Worm (Caenorhabditis elegans) whole organism, L4/young adult: Measurements from ENCODE around the gene K10H10.9.

ENCODE experiments used
- W03F9.2 ChIP-seq: fragments of 150-350 bp; optimal IDR thresholded peaks from 2 replicates; lab custom pipeline; 2014; ENCODE audit warnings: missing biosample characterization, missing genetic modification characterization
- dao-5 ChIP-seq: sonication (generic microtip); optimal IDR thresholded peaks from 2 replicates; lab custom pipeline; 2016; ENCODE audit warnings: missing genotype, missing genetic modification characterization, moderate library complexity, missing compliant biosample characterization
- him-1 ChIP-seq: sonication (generic microtip); optimal IDR thresholded peaks from 2 replicates; lab custom pipeline; 2016; ENCODE audit warnings: missing genotype, missing genetic modification reagents, missing genetic modification characterization, missing compliant biosample characterization

K10H10.9 gene

DNA sequence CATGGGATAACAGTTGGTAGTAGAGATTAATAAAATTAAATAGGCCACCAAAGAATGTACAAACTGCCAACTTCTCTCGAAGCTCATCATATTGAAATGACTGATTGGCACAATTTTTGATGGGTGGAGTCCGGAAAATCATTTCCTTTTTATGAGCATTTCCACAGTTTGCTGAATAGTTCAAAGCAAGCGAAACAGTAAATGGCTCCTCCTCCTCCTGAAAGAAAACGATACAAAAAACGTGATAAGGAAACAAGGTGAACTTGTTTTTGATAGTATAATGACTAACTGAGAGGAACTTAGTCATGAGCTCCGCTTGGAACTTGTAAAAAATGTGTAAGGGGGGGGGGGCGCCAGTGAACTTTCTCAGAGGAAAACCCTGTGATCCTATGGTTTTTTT is at the start of gene K10H10.9:
TSS of gene K10H10.9 (minus strand) at position 101 of the 400 bp plus-strand sequence.
- TF ChIP-seq W03F9.2 (tag; lab: Kevin White, UChicago) (no peak), dao-5 (no peak), him-1 (no peak)

DNA sequence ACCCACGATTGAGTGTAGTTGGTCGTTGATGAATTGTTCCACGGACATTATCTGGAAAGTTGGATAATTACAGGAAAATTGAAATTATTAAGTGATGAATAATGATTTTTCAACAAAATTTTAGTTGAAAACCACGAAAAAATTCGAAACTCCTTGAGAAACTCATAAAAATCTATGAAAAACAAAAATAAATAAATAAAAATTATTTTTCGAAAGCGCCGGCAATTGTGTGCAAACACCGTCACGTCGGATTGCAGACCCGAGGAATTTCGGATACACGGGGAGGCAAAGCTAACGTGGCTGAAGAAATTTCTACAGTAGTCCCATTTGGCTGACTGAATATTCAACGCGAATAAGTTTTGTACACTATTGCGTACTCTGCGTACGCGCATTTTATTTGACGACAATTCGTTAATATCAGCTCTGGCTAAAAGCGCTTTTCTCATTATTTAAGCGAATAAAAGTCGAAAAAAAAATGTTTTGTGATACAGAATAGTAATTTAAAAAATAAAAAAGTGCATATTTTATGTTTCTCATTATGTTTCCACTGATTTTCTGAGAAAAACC is 46.7 kb upstream of the K10H10.9 start, which contains the start of gene mog-4:
TSS of gene mog-4 (minus strand) at position 51 of the 567 bp plus-strand sequence.
- peak; percentile 38 for TF ChIP-seq dao-5
- TF ChIP-seq W03F9.2 (tag; lab: Kevin White, UChicago): peak; percentile 88
- peak; percentile 96 for TF ChIP-seq him-1

DNA sequence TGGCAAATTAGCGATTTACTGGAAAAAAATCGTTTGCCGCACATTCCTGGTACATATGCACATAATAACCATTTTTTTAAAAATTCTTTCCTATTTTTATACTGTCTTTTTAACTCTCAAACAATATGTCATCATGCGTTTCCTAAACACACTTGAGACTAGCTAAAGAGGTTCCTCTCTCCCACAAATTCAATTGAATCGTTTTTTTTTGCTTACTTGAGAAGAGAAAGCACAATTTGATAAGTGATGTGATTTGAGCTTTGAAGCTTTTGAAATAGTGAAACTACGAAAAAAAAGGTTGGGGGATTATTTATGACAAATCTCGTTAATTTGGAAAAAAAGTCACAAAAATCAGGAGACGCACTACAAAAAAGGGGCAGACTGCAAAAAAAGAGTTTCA is 40.1 kb upstream of the K10H10.9 start:
- TF ChIP-seq dao-5 (no peak), W03F9.2 (tag; lab: Kevin White, UChicago) (no peak), him-1 (no peak)

DNA sequence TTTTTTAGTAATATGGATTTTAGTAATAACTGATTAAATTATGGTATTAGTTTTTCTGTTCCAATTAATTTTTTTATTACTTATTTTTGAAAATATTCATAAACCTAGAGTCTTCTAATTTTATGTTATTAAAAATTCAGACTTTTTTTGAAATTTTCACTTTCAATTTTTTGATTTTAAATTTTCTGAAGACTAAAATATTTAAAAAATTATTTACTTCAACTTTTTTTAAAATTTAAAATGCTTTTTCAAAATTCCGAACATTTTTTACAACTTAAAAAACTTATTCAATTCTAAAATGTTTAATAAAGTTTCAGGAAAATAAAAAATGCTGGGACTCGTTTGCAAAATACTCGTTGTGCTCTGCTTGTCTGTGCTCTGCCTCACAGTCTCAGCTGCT is 35.7 kb upstream of the K10H10.9 start, which contains the start of gene nlp-41:
TSS of gene nlp-41 (plus strand) at position 301 of the 400 bp plus-strand sequence.
- TF ChIP-seq W03F9.2 (tag; lab: Kevin White, UChicago): no peak
- TF ChIP-seq him-1: no peak
- no peak for TF ChIP-seq dao-5

DNA sequence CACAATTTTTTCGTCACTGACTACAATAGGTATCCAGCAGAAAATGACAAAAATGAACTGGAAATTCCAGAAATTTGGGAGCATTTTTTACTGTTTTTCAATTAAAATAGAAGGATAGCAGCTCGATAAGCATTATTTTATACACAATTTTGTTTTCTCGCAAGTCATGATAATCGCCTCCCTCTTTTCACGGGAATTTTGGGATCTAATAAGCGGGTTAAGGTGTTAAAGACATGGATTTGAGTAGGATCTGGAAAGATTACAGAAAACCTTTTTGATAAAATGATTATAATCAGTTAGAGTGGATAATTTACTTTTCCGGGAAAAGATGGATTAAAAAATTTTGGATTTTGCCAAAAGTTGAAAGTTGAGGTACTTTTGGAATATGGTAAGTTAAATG is 33.8 kb upstream of the K10H10.9 start, which contains the start of gene gcy-29:
TSS of gene gcy-29 (minus strand) at position 101 of the 400 bp plus-strand sequence.
- TF ChIP-seq W03F9.2 (tag; lab: Kevin White, UChicago): no peak
- no peak for TF ChIP-seq dao-5

DNA sequence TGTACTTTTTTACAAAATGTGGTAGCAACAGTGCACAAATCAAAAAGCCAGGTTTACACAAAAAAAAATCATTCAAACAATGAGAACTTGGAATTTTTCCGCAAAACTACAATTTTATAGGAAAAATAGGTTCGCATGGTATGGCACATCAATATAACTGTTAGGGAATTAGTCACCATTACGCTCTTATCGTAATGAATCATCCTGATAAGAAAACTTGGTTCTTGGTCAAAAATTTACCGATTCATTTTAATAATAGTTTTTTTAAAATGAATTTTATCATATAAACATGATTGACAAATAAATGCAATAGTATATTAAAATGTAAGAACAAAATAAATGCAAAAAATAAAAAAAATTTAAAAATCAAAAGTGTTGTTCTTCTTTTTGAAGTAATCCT is 25.6 kb upstream of the K10H10.9 start:
- no peak for TF ChIP-seq W03F9.2 (tag; lab: Kevin White, UChicago)

DNA sequence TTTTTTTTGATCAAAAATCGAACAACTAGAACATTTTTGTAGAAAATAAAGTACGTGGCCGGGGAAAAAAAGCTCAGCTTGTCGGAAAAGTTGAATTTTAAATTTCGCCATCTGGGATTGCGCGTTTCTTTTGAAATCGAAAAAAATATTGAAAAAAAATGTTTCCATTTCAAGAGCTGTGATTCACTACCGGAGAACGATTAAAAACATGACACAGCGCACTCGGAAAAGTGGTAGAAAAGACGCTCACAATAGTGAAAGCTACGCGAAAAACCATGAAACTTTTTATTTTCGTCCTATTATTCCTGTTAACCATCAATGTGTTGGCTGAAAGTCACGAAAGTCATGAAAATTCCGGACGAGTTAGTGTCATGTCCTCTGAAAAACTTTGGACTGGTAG is 22.8 kb upstream of the K10H10.9 start, which contains the start of the genes clec-147 and C04H5.7:
TSS of gene clec-147 (minus strand) at position 101 of the 400 bp plus-strand sequence.
TSS of gene C04H5.7 (plus strand) at position 219 of the 400 bp plus-strand sequence.
- TF ChIP-seq dao-5 (no peak), him-1 (no peak), W03F9.2 (tag; lab: Kevin White, UChicago) (no peak)

DNA sequence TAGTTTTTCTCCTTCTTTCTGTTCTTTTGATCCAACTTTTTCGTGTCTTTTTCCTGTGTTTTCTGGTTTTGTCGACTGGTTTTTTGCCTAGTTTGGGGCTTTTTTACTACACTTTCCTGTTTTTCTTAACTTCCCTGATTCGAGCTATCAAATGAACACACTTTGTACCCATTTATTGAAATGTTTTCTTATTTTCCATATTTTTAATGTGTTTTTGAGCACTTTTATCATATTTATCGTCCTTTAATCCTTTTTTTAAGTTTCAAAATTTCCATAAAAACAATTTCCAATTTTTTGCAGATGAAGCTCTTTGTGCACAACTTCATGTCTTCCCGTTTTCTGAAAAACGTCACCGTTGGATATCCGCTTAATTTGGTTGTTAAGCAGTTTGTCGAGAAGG is 19.1 kb upstream of the K10H10.9 start, which contains the start of gene C04H5.1:
TSS of gene C04H5.1 (plus strand) at position 301 of the 400 bp plus-strand sequence.
- TF ChIP-seq W03F9.2 (tag; lab: Kevin White, UChicago): no peak
- no peak for TF ChIP-seq dao-5
- TF ChIP-seq him-1: no peak

DNA sequence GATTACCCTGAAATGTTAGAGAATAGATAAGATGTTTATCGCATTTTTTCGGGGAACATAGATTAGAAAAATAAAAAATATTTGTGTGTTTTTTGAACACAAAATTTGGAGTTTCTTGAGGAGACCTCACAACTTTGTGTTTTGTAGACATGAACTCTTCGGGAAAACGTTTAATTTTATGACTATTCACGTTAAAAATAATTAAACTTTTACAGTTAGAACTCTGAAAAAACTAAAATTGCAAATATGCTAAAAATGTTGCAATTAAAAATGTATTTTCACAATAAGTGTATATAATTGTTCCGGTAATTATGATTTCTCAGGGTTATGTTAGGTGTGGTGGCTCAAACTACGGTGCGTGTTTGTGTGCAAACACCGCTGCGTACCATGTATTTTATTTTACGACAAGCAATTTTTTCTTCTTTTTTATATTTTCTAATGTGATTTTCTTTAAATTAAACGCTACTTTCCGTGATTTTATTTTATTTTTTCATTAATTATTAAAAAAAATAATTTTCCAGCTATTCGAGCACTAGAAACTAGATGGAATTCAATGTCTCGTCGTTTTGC is 13.4 kb upstream of the K10H10.9 start, which contains the start of the genes F57C2.5 and spat-1:
TSS of gene F57C2.5 (minus strand) at position 7 of the 570 bp plus-strand sequence.
TSS of gene spat-1 (plus strand) at position 520 of the 570 bp plus-strand sequence.
- peak; percentile 71 for TF ChIP-seq W03F9.2 (tag; lab: Kevin White, UChicago)
- TF ChIP-seq dao-5: no peak

DNA sequence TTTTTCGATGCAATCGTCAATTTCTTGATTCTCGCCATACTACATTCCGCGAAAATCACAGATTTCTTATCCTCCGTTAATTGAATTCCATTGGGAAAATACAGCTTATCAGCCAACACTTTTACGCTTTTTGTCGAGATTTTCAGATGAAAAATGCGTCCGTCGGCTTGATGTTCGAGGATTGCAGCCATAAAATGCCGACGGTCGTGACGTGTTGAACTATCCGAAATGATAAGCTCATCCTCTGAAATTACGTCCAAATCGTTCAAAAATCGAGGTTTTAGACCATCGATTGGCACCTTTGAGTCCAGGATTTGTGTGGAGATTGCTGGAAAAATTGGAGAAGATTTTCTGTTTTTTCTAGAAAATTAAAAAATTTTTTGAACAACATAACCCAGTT is 12.2 kb upstream of the K10H10.9 start:
- TF ChIP-seq him-1 (no peak), dao-5 (no peak), W03F9.2 (tag; lab: Kevin White, UChicago) (no peak)

DNA sequence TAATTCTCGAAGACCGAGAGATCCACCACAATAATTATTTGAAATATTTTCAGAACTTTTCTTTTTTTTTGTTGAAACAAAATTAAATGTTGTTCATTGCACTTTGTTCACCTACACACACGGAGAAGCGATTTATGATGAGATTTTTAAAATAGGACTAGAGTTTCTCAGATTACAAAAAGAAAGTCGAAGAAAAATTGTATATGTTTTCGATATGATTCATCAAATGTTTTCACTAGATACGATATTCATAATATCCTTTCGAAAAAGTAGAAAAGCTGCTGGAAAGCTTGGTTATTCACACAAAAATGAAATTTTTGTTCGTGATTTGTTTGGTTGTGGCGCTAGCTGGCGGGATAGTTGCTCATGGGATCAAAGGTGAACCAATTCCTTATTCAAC is 10.1 kb upstream of the K10H10.9 start, which contains the start of gene F57C2.4:
TSS of gene F57C2.4 (plus strand) at position 301 of the 400 bp plus-strand sequence.
- TF ChIP-seq him-1 (no peak), W03F9.2 (tag; lab: Kevin White, UChicago) (no peak), dao-5 (no peak)

DNA sequence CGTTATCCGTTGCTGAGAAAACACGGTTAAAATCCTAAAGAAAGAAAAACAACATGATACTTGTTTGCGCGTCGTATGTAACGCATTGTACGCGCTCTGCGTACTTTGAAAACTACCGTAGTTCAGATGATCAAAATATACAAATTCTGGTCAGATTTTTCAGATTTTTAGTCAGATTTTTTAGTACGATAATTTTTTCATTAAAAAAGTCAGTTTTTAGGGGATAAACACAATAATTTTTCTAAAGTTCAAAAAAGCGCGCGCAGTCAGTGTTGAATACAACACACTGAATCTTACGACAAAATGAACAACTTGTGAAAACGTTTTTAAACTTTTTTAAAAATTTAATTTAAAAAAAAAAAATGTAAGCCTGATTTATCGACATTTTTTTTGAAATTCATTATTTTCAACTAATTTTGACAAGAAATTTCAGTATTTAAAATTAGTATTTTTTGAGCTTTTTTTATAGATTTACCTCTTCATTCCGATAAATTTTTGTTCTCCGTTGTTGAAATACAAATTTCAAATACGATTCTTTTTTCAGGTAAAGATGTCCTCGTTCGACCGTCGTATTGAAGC is 8.8 kb upstream of the K10H10.9 start, which contains the start of gene pot-2:
TSS of gene pot-2 (plus strand) at position 529 of the 579 bp plus-strand sequence.
- no peak for TF ChIP-seq him-1
- TF ChIP-seq W03F9.2 (tag; lab: Kevin White, UChicago): no peak
- TF ChIP-seq dao-5: no peak

DNA sequence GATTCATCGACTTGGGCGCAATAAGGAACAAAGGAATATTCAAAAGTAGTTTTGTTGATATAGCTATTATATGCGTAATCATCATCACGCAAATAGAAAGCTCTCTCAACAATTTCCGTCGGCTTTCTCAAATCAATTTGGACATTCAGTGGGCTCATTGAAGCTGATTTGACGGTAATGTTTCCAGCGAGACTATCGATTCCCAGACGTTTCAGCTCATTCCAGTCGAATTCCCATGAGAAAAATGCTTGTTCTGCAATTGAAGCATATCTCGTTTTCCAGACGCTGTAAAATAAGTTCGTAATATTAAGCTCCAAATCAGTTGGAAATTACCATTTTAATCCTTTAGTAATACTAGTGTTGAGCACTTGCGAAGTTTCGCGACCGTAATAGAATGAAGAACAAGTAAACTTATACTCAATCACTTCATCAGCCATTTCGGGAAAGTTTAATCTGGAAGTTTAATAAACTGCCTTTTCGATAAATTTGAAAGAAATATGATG is 8.2 kb upstream of the K10H10.9 start, which contains the start of gene btb-20:
TSS of gene btb-20 (minus strand) at position 453 of the 503 bp plus-strand sequence.
- no peak for TF ChIP-seq dao-5
- no peak for TF ChIP-seq him-1
- TF ChIP-seq W03F9.2 (tag; lab: Kevin White, UChicago): no peak

DNA sequence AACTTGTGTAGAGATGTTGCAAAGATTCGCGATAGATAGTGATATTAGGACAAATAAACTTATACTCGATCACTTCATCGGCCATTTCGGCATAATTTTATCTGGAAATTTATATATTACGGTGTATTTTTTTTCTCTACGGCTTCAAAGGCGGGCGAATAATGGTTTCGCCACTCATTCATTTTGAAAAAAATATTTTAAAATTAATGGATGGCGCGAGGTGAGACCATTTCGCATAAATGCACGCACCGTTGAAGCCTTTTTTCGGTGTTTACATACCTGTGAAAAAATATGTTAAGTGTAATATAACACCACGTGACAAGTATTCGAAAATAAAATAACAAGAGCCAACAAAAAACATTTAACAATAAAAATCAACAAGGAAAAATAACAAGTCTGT is 7.1 kb upstream of the K10H10.9 start, which contains the start of gene btb-19:
TSS of gene btb-19 (minus strand) at position 101 of the 400 bp plus-strand sequence.
- TF ChIP-seq W03F9.2 (tag; lab: Kevin White, UChicago): no peak
- TF ChIP-seq dao-5: no peak
- no peak for TF ChIP-seq him-1
